Fruit fly (Drosophila melanogaster) whole organism, wandering third instar larva: ENCODE measurements around the gene zye.

ENCODE experiments used
- dsf ChIP-seq: sonication (Bioruptor generic); optimal IDR thresholded peaks from 2 replicates; lab custom pipeline; 2016; ENCODE audit warnings: missing biosample characterization, missing genetic modification characterization, borderline replicate concordance
- pan ChIP-seq: fragments of >200 bp; optimal IDR thresholded peaks from 2 replicates; lab custom pipeline; 2017
- tai ChIP-seq: sonication (Bioruptor generic); optimal IDR thresholded peaks from 2 replicates; lab custom pipeline; 2016; ENCODE audit warnings: missing biosample characterization, missing genetic modification characterization

DNA sequence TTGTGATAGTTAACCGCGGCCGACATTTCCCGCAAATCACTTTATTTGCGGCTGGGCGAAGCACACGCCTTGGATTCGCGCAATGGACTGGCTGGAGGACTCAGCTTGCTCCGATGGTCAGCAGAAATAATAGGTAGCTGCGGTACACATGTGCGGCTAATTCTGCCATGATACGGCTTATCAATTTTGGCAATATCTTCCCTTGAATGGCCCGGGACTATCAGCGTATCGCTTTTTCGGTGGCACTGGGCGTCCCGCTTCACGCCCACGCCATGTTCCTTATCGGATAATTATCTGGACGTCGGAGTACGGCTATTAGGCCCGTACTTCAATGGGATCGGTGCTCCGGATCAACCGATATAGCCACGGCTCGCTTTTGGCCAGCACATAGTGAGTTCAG lies 47.3 kb upstream of the zye start:
- TF ChIP-seq pan (lab: Kevin White, UChicago) (no peak), dsf (GFP tag; lab: Kevin White, UChicago) (no peak), tai (GFP tag; lab: Kevin White, UChicago) (no peak)
